Worm (Caenorhabditis elegans) whole organism, midembryonic: ENCODE results near the gene rme-4.

ENCODE experiments used
- T22C8.4 ChIP-seq: fragments of 200-800 bp; sonication (Bioruptor generic); IDR thresholded peaks from 2 replicates; pipeline ENCODE4 v1.3.6; 2022; ENCODE audit warnings: missing genetic modification characterization, missing compliant biosample characterization
- cog-1 ChIP-seq: sonication (generic microtip); optimal IDR thresholded peaks from 2 replicates; lab custom pipeline; 2016; ENCODE audit warnings: missing genetic modification characterization, missing compliant biosample characterization
- flt-1 ChIP-seq: fragments of 200-800 bp; sonication (Bioruptor generic); IDR thresholded peaks from 2 replicates; pipeline ENCODE4 v1.3.6; 2022; ENCODE audit warnings: missing genetic modification characterization, missing compliant biosample characterization
- klf-2 ChIP-seq: fragments of 200-800 bp; sonication (Bioruptor generic); conservative IDR thresholded peaks from 2 replicates; pipeline ENCODE4 v1.3.6; 2022; ENCODE audit warnings: missing genetic modification reagents, missing genetic modification characterization, missing compliant biosample characterization
- med-1 ChIP-seq: sonication (generic microtip); optimal IDR thresholded peaks from 2 replicates; lab custom pipeline; 2017; ENCODE audit warnings: missing genetic modification characterization, mild to moderate bottlenecking, missing compliant biosample characterization, antibody characterized with exemption, missing genetic modification reagents; ENCODE audit not compliant: insufficient read depth
- ref-1 ChIP-seq: fragments of 200-800 bp; sonication (Bioruptor generic); conservative IDR thresholded peaks from 2 replicates; pipeline ENCODE4 v1.3.6; 2022; ENCODE audit warnings: missing genetic modification reagents, missing genetic modification characterization, missing compliant biosample characterization
- tab-1 ChIP-seq: fragments of 200-800 bp; sonication (Bioruptor generic); IDR thresholded peaks from 2 replicates; pipeline ENCODE4 v1.3.6; 2022; ENCODE audit warnings: missing genetic modification characterization, missing compliant biosample characterization
- ztf-23 ChIP-seq: fragments of 200-800 bp; sonication (Bioruptor generic); IDR thresholded peaks from 2 replicates; pipeline ENCODE4 v1.3.6; 2022; ENCODE audit warnings: missing genetic modification reagents, missing genetic modification characterization, missing compliant biosample characterization
- ztf-29 ChIP-seq: fragments of 200-800 bp; sonication (Bioruptor generic); IDR thresholded peaks from 2 replicates; pipeline ENCODE4 v1.3.6; 2022; ENCODE audit warnings: missing genetic modification reagents, missing genetic modification characterization, missing compliant biosample characterization

The rme-4 gene

ce11 chrX:10386001-10386400 lies 6.4 kb upstream of the rme-4 start:
- no peak for TF ChIP-seq med-1 (GFP tag; lab: Kevin White, UChicago)
- TF ChIP-seq ztf-29 (GFP tag; lab: Robert Waterston, UW) = no peak
- TF ChIP-seq tab-1 (GFP tag; lab: Robert Waterston, UW) = no peak
- TF ChIP-seq flt-1 (GFP tag; lab: Robert Waterston, UW) = no peak
- no peak for TF ChIP-seq ztf-23
- no peak for TF ChIP-seq T22C8.4 (GFP tag; lab: Robert Waterston, UW)
- no peak for TF ChIP-seq ref-1 (GFP tag; lab: Robert Waterston, UW)
- no peak for TF ChIP-seq cog-1

ce11 chrX:10377663-10378062 lies 2.0 kb downstream of the rme-4 start:
- TF ChIP-seq cog-1 (peak; percentile 39), med-1 (GFP tag; lab: Kevin White, UChicago) (no peak)

- TF ChIP-seq med-1 (GFP tag; lab: Kevin White, UChicago) (no peak), klf-2 (no peak), cog-1 (no peak), ref-1 (GFP tag; lab: Robert Waterston, UW) (no peak), ztf-29 (GFP tag; lab: Robert Waterston, UW) (no peak)
Measured at ce11 chrX:10376989-10377388, 2.7 kb downstream of the rme-4 start.

ce11 chrX:10373581-10373980 lies 6.1 kb downstream of the rme-4 start:
- TF ChIP-seq ztf-23 = no peak
- TF ChIP-seq flt-1 (GFP tag; lab: Robert Waterston, UW) = no peak
- TF ChIP-seq ztf-29 (GFP tag; lab: Robert Waterston, UW) = no peak
- no peak for TF ChIP-seq tab-1 (GFP tag; lab: Robert Waterston, UW)
- no peak for TF ChIP-seq med-1 (GFP tag; lab: Kevin White, UChicago)
- no peak for TF ChIP-seq ref-1 (GFP tag; lab: Robert Waterston, UW)
- no peak for TF ChIP-seq klf-2
- no peak for TF ChIP-seq T22C8.4 (GFP tag; lab: Robert Waterston, UW)
- TF ChIP-seq cog-1 = no peak

ce11 chrX:10372556-10372955 lies 7.1 kb downstream of the rme-4 start, which contains the start of gene Y49A10A.2:
Y49A10A.2 (minus strand) TSS chrX:10372664.
- TF ChIP-seq ztf-23 = 0 out of 2 replicates have a peak, but pooled peaks have one; percentile 49
- TF ChIP-seq cog-1 = peak; percentile 12
- TF ChIP-seq ref-1 (GFP tag; lab: Robert Waterston, UW) = no peak

- TF ChIP-seq klf-2 (no peak), T22C8.4 (GFP tag; lab: Robert Waterston, UW) (no peak), ref-1 (GFP tag; lab: Robert Waterston, UW) (no peak), flt-1 (GFP tag; lab: Robert Waterston, UW) (no peak), tab-1 (GFP tag; lab: Robert Waterston, UW) (no peak), cog-1 (no peak), ztf-23 (no peak), ztf-29 (GFP tag; lab: Robert Waterston, UW) (no peak), med-1 (GFP tag; lab: Kevin White, UChicago) (no peak)
Measured at ce11 chrX:10358083-10358482, 21.6 kb downstream of the rme-4 start, which contains the start of gene efhc-1. efhc-1 (plus strand) TSS chrX:10358383.

ce11 chrX:10355650-10356049 lies 24.0 kb downstream of the rme-4 start, which contains the start of gene R07E3.7:
R07E3.7 (minus strand) TSS chrX:10355750.
- TF ChIP-seq ref-1 (GFP tag; lab: Robert Waterston, UW) = no peak
- no peak for TF ChIP-seq klf-2
- no peak for TF ChIP-seq flt-1 (GFP tag; lab: Robert Waterston, UW)
- TF ChIP-seq tab-1 (GFP tag; lab: Robert Waterston, UW) = no peak
- TF ChIP-seq T22C8.4 (GFP tag; lab: Robert Waterston, UW) = no peak
- TF ChIP-seq med-1 (GFP tag; lab: Kevin White, UChicago) = no peak
- no peak for TF ChIP-seq ztf-23
- TF ChIP-seq cog-1 = no peak
- TF ChIP-seq ztf-29 (GFP tag; lab: Robert Waterston, UW) = no peak

ce11 chrX:10353857-10354256 lies 25.8 kb downstream of the rme-4 start:
- TF ChIP-seq ref-1 (GFP tag; lab: Robert Waterston, UW) (no peak), ztf-23 (no peak), T22C8.4 (GFP tag; lab: Robert Waterston, UW) (no peak), cog-1 (no peak), med-1 (GFP tag; lab: Kevin White, UChicago) (no peak), flt-1 (GFP tag; lab: Robert Waterston, UW) (no peak), ztf-29 (GFP tag; lab: Robert Waterston, UW) (no peak), tab-1 (GFP tag; lab: Robert Waterston, UW) (no peak), klf-2 (no peak)

ce11 chrX:10350151-10350550 lies 29.5 kb downstream of the rme-4 start:
- TF ChIP-seq tab-1 (GFP tag; lab: Robert Waterston, UW) (no peak), ref-1 (GFP tag; lab: Robert Waterston, UW) (no peak), cog-1 (no peak), klf-2 (no peak), ztf-29 (GFP tag; lab: Robert Waterston, UW) (no peak), med-1 (GFP tag; lab: Kevin White, UChicago) (no peak), ztf-23 (no peak), T22C8.4 (GFP tag; lab: Robert Waterston, UW) (no peak), flt-1 (GFP tag; lab: Robert Waterston, UW) (no peak)

- TF ChIP-seq cog-1 (no peak), ztf-23 (no peak), klf-2 (no peak), T22C8.4 (GFP tag; lab: Robert Waterston, UW) (no peak), flt-1 (GFP tag; lab: Robert Waterston, UW) (no peak)
Measured at ce11 chrX:10340986-10341385, 38.7 kb downstream of the rme-4 start, which contains the start of gene R07E3.1. R07E3.1 (minus strand) TSS chrX:10341161.
